Fruit fly (Drosophila melanogaster): ENCODE data around the gene CG34302.
A peak's percentile ranks its signal among the peaks of the same experiment; 100 is the strongest.

The CG34302 gene

dm6 chr3R:9869954-9870353 lies 46.3 kb upstream of the CG34302 start (continued):
- peak; percentile 12 for TF ChIP-seq CG18619 (GFP tag; optimal IDR thresholded peaks at IDR 0.05)
- TF ChIP-seq ftz-f1 (GFP tag; optimal IDR thresholded peaks at IDR 0.05): no peak
- TF ChIP-seq Fer2 (tag; optimal IDR thresholded peaks at IDR 0.05): no peak
- no peak for TF ChIP-seq CG11504 (tag; optimal IDR thresholded peaks at IDR 0.05)
- TF ChIP-seq PHDP (tag; optimal IDR thresholded peaks at IDR 0.05): peak; percentile 54
- peak; percentile 24 for TF ChIP-seq CTCF (GFP tag; optimal IDR thresholded peaks at IDR 0.05)
- TF ChIP-seq gem (tag; optimal IDR thresholded peaks at IDR 0.05): peak; percentile 26
- TF ChIP-seq cwo (GFP tag; optimal IDR thresholded peaks at IDR 0.05): no peak
- peak; percentile 58 for TF ChIP-seq CG18764 (GFP tag; optimal IDR thresholded peaks at IDR 0.05)
- TF ChIP-seq Myb (GFP tag; optimal IDR thresholded peaks at IDR 0.05): no peak
- peak; percentile 72; the same call in 1 of the 2 replicates for TF ChIP-seq chm (GFP tag; IDR thresholded peaks at IDR 0.05)
- TF ChIP-seq slbo (GFP tag; IDR thresholded peaks at IDR 0.05): no peak
- TF ChIP-seq CG7271 (tag; optimal IDR thresholded peaks at IDR 0.05): peak; percentile 41
- TF ChIP-seq lbe (GFP tag; optimal IDR thresholded peaks at IDR 0.05): no peak
- peak; percentile 34 for TF ChIP-seq pros (GFP tag; optimal IDR thresholded peaks at IDR 0.05)
- peak; percentile 8 for TF ChIP-seq CG12219 (GFP tag; optimal IDR thresholded peaks at IDR 0.05)
- TF ChIP-seq CG16815 (GFP tag; optimal IDR thresholded peaks at IDR 0.05): no peak
- TF ChIP-seq fd3F (GFP tag; optimal IDR thresholded peaks at IDR 0.05): no peak
- TF ChIP-seq slou (GFP tag; optimal IDR thresholded peaks at IDR 0.05): no peak
- TF ChIP-seq Sin3A (optimal IDR thresholded peaks at IDR 0.05): no peak
- peak; percentile 57 for TF ChIP-seq trem (tag; optimal IDR thresholded peaks at IDR 0.05)
- TF ChIP-seq HLH3B (GFP tag; IDR thresholded peaks at IDR 0.05): peak; percentile 51; the same call in 1 of the 2 replicates
- TF ChIP-seq CG17912 (GFP tag; optimal IDR thresholded peaks at IDR 0.05): no peak
- peak; percentile 11 for TF ChIP-seq CG12769 (tag; optimal IDR thresholded peaks at IDR 0.05)
- peak; percentile 52; the same call in 1 of the 2 replicates for TF ChIP-seq stc (GFP tag; IDR thresholded peaks at IDR 0.05)
- TF ChIP-seq lilli (GFP tag; optimal IDR thresholded peaks at IDR 0.05): no peak
- no peak for TF ChIP-seq crol (GFP tag; IDR thresholded peaks at IDR 0.05)
- peak; percentile 0 for TF ChIP-seq CG18476 (GFP tag; optimal IDR thresholded peaks at IDR 0.05)
- peak; percentile 72 for TF ChIP-seq CG12071 (GFP tag; optimal IDR thresholded peaks at IDR 0.05)
- TF ChIP-seq NC2α (GFP tag; optimal IDR thresholded peaks at IDR 0.05): peak; percentile 55
- TF ChIP-seq ATbp (GFP tag; optimal IDR thresholded peaks at IDR 0.05): peak; percentile 91
- TF ChIP-seq inv (GFP tag; IDR thresholded peaks at IDR 0.05; ENCODE audit: partially characterized antibody): no peak
- no peak for TF ChIP-seq wdn (GFP tag; IDR thresholded peaks at IDR 0.05)
- TF ChIP-seq Trl (optimal IDR thresholded peaks at IDR 0.05): no peak
- peak; percentile 60 for TF ChIP-seq Trl (GFP tag; optimal IDR thresholded peaks at IDR 0.05)
- no peak for TF ChIP-seq gce (GFP tag; IDR thresholded peaks at IDR 0.05)
- TF ChIP-seq gcm (GFP tag; optimal IDR thresholded peaks at IDR 0.05): peak; percentile 53
- TF ChIP-seq CG17361 (GFP tag; IDR thresholded peaks at IDR 0.05): peak; percentile 42; the same call in 2 of the 3 replicates
- no peak for TF ChIP-seq chinmo (GFP tag; IDR thresholded peaks at IDR 0.05; ENCODE audit: partially characterized antibody)
- TF ChIP-seq zen2 (GFP tag; IDR thresholded peaks at IDR 0.05; ENCODE audit: partially characterized antibody): no peak
- no peak for TF ChIP-seq aop (GFP tag; IDR thresholded peaks at IDR 0.05)
- peak; percentile 70 for TF ChIP-seq CrebB (tag; optimal IDR thresholded peaks at IDR 0.05)
- peak; percentile 38 for TF ChIP-seq HHEX (GFP tag; optimal IDR thresholded peaks at IDR 0.05)
- TF ChIP-seq ara (GFP tag; IDR thresholded peaks at IDR 0.05): peak; percentile 64
- no peak for TF ChIP-seq CG14441 (GFP tag; IDR thresholded peaks at IDR 0.05)
- no peak for TF ChIP-seq sisA (GFP tag; IDR thresholded peaks at IDR 0.05)
- TF ChIP-seq bsh (GFP tag; optimal IDR thresholded peaks at IDR 0.05): peak in 1 of 2 experiments; percentile 74
- TF ChIP-seq Blimp-1 (GFP tag; optimal IDR thresholded peaks at IDR 0.05): peak; percentile 64
- TF ChIP-seq Sry-β (GFP tag; optimal IDR thresholded peaks at IDR 0.05): peak; percentile 53
- TF ChIP-seq CG13624 (GFP tag; optimal IDR thresholded peaks at IDR 0.05): no peak
- no peak for TF ChIP-seq CG8478 (optimal IDR thresholded peaks at IDR 0.05)
- TF ChIP-seq CG3726 (GFP tag; IDR thresholded peaks at IDR 0.05): 0 out of 3 replicates have a peak, but pooled peaks have one; percentile 39

Data from whole organism, embryonic.